Worm (Caenorhabditis elegans) whole organism, L4 larva: ENCODE results near the gene ngn-1.

Source experiments
- F49E8.2 ChIP-seq: sonication (generic microtip); optimal IDR thresholded peaks from 2 replicates; lab custom pipeline; 2016; ENCODE audit warnings: missing compliant biosample characterization, mild to moderate bottlenecking, missing genetic modification characterization, borderline replicate concordance
- daf-12 ChIP-seq: fragments of 150-350 bp; optimal IDR thresholded peaks from 2 replicates; lab custom pipeline; 2014; ENCODE audit warnings: missing biosample characterization, missing genetic modification reagents, missing genetic modification characterization
- fkh-10 ChIP-seq: fragments of 150-350 bp; optimal IDR thresholded peaks from 2 replicates; lab custom pipeline; 2014; ENCODE audit warnings: missing biosample characterization, missing genetic modification reagents, missing genetic modification characterization
- jun-1 ChIP-seq: fragments of 150-350 bp; optimal IDR thresholded peaks from 2 replicates; lab custom pipeline; 2014; ENCODE audit warnings: missing biosample characterization, missing genetic modification reagents, missing genetic modification characterization
- lin-13 ChIP-seq: fragments of 150-350 bp; optimal IDR thresholded peaks from 2 replicates; lab custom pipeline; 2014; ENCODE audit warnings: missing biosample characterization, missing genetic modification reagents, missing genetic modification characterization
- nhr-28 ChIP-seq: fragments of 150-350 bp; optimal IDR thresholded peaks from 2 replicates; lab custom pipeline; 2014; ENCODE audit warnings: missing biosample characterization, missing genetic modification characterization
- pha-4 ChIP-seq, 2 experiments: fragments of 150-350 bp in 1 of 2; fragments of 200-800 bp in 1 of 2; sonication (Bioruptor generic) in 1 of 2; IDR thresholded peaks in 1 of 2; optimal IDR thresholded peaks in 1 of 2; 2 replicates each; pipeline versions ENCODE4 v1.3.6 to Lab custom; 2014 to 2022; ENCODE audit warnings: missing genetic modification characterization in 2 of 2, missing genetic modification reagents in 2 of 2, missing biosample characterization in 1 of 2, missing compliant biosample characterization in 1 of 2
- snpc-4 ChIP-seq: fragments of 150-350 bp; optimal IDR thresholded peaks from 2 replicates; lab custom pipeline; 2014; ENCODE audit warnings: missing biosample characterization, missing genetic modification characterization

ce11 chrIV:2663953-2664900, 36.2 kb upstream of the ngn-1 start, which contains the start of gene Y69A2AR.31:
- peak; percentile 79; the same call in 1 of the 2 replicates for TF ChIP-seq pha-4 (GFP tag; IDR thresholded peaks at IDR 0.05; lab: Robert Waterston, UW)
- no peak for TF ChIP-seq pha-4 (tag; optimal IDR thresholded peaks at IDR 0.05; lab: Kevin White, UChicago)
- no peak for TF ChIP-seq jun-1 (tag; lab: Kevin White, UChicago)
- no peak for TF ChIP-seq nhr-28 (tag; lab: Kevin White, UChicago)
- no peak for TF ChIP-seq F49E8.2 (tag; lab: Kevin White, UChicago)
- TF ChIP-seq daf-12 (tag; lab: Kevin White, UChicago) = no peak
- peak; percentile 59 for TF ChIP-seq fkh-10
- no peak for TF ChIP-seq snpc-4 (tag; lab: Kevin White, UChicago)
- peak; percentile 34 for TF ChIP-seq lin-13 (GFP tag; lab: Kevin White, UChicago)
